Worm (Caenorhabditis elegans) whole organism, L4/young adult: ENCODE data around the gene citk-2.
A peak's percentile ranks its signal among the peaks of the same experiment; 100 is the strongest.

Experiments used
- W03F9.2 ChIP-seq: fragments of 150-350 bp; optimal IDR thresholded peaks from 2 replicates; lab custom pipeline; 2014; ENCODE audit warnings: missing biosample characterization, missing genetic modification characterization
- dao-5 ChIP-seq: sonication (generic microtip); optimal IDR thresholded peaks from 2 replicates; lab custom pipeline; 2016; ENCODE audit warnings: missing genotype, missing genetic modification characterization, moderate library complexity, missing compliant biosample characterization
- him-1 ChIP-seq: sonication (generic microtip); optimal IDR thresholded peaks from 2 replicates; lab custom pipeline; 2016; ENCODE audit warnings: missing genotype, missing genetic modification reagents, missing genetic modification characterization, missing compliant biosample characterization

Gene citk-2

DNA sequence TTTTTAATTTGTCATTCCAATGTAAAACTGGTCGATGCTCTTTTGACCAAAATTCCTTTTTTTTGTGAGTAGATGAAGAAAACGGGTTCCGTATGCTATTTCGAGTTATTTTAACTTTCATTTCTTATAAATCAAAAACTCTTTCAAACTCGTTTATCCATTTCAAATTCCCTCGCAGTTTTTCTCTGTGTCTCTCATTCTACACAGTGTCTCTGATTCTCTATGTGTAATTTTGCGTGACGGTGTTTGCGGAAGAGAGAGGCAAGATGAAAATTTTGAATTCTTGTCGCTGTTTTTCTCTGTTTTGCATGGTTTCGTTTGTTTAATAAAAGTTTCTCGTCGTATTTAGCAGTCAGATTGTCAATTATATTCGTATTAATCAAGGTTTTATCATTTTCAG is at the start of gene citk-2:
Gene citk-2 (plus strand): TSS at position 399 of the 400 bp plus-strand sequence.
- TF ChIP-seq him-1 (tag; lab: Kevin White, UChicago) (no peak), dao-5 (tag; lab: Kevin White, UChicago) (no peak), W03F9.2 (tag; lab: Kevin White, UChicago) (no peak)

DNA sequence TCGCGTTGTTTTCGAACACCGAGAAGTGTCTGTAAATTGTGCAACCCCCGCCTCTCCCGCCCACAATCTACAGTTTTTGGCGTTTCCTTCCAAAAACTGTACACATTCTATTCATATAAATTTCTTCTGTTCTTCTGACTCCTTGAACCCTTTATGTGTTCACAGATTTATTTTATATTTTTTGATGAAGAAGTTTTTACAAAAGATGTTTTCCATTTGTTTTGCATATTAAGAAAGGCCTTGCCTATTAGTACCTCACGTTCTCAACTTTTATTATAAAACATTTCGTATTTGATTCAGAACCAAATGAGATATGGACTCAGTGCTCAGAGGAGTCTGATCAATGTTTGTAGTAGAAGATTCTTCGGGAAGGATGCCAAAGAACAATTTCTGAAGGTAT is 46.0 kb upstream of the citk-2 start, which contains the start of gene ndx-3:
Gene ndx-3 (plus strand): TSS at position 301 of the 400 bp plus-strand sequence.
- TF ChIP-seq him-1 (tag; lab: Kevin White, UChicago) (no peak), dao-5 (tag; lab: Kevin White, UChicago) (no peak), W03F9.2 (tag; lab: Kevin White, UChicago) (no peak)

DNA sequence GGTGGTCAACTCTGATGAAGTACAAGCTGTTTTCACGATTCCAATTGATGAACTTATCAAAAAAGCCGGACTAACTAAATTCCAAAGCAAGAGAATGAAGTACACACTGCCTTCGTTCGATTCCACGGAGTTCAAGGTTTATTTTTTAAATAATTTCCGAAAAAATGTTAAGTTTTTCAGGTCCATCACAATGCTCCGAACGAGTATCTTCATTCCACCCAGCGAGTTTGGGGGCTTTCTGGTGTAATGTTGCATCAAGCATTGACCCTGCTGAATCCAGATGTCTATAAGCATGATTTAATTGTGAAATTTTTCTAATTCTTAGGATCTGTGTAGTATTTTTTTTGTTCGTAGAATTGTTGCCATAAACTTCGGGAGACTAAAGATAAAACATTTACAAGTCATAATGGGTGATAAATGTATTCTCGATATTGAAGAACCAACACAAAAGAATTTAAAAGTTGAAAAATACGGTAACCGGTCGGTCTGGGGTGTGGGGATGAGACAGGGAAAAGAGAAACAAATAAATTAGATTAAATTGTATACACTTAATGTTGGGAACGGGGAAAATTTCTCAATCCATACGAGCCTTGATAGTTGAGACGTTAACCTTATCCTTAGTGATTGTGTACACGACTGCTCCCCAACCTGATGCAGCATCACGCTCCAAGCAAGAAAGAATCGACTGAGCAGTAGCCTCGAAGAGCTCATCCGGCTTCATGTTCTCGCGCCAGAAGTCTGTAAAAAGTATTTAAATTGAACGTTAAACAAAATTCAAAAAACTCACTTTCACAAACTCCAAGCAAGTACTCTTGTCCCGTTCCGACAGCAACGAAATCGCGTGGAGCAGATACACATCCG is 45.0 kb upstream of the citk-2 start:
- TF ChIP-seq him-1 (tag; lab: Kevin White, UChicago): no peak
- TF ChIP-seq W03F9.2 (tag; lab: Kevin White, UChicago): no peak
- no peak for TF ChIP-seq dao-5 (tag; lab: Kevin White, UChicago)

DNA sequence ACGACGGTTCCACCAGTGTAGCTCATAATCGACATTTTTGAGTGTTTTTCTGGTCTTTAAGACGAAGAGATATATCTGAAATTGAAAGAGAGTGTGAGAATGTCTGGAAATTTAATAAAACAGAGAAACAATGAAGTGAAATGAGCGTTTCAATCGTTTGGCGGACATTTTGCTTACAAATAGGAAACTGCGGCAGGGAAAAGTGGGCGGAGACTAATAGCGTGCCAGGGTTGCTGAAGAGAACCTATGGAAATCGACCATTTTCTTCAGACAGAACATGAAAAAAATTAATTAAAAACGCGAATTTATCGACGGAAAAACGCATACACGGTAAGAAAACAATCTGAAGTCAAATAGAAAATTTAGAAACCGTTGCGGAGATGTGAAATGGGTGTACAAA is 44.0 kb upstream of the citk-2 start, which contains the start of gene pbs-3:
Gene pbs-3 (minus strand): TSS at position 75 of the 400 bp plus-strand sequence.
- no peak for TF ChIP-seq him-1 (tag; lab: Kevin White, UChicago)
- no peak for TF ChIP-seq dao-5 (tag; lab: Kevin White, UChicago)
- TF ChIP-seq W03F9.2 (tag; lab: Kevin White, UChicago): peak; percentile 38

DNA sequence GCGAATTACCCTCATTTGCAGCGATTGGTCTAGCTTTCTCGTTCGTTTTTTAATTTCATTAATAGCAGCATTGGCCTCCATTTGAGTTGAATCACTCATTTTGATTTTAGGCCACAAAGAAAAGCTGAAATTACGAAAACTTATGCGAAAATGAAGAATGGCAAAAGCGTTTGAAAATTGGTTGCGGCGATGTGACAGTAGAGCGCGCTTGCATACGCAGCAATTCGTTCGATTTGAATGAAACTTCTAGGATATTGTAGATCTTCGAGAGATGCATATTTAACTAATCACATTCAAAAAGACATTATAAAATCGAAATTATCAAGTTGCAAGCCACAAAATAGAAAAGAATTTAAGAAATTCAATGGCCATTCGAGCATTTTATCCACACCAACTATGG is 39.6 kb upstream of the citk-2 start, which contains the start of gene ulp-2:
Gene ulp-2 (minus strand): TSS at position 158 of the 400 bp plus-strand sequence.
- no peak for TF ChIP-seq W03F9.2 (tag; lab: Kevin White, UChicago)
- no peak for TF ChIP-seq him-1 (tag; lab: Kevin White, UChicago)
- TF ChIP-seq dao-5 (tag; lab: Kevin White, UChicago): no peak

DNA sequence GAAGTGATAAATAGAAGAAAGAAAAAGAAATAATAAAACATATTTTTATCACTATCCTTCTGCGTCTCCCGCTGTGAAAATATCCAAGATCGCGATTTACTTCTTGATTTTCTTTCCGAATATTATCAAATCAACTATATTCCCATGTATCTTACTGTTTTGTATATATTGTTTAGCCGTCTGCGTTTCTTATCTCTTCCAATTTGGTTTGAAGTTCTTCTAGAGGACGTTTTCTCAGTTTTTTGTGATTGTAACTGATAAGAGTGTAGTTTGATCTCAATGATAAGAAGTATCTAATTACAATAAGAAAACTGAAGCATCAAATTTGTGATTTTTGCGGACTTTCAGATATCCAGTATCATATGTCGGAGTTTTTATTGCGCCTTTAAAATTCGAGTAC is 38.6 kb upstream of the citk-2 start:
- TF ChIP-seq dao-5 (tag; lab: Kevin White, UChicago): no peak
- no peak for TF ChIP-seq him-1 (tag; lab: Kevin White, UChicago)
- TF ChIP-seq W03F9.2 (tag; lab: Kevin White, UChicago): peak; percentile 9

DNA sequence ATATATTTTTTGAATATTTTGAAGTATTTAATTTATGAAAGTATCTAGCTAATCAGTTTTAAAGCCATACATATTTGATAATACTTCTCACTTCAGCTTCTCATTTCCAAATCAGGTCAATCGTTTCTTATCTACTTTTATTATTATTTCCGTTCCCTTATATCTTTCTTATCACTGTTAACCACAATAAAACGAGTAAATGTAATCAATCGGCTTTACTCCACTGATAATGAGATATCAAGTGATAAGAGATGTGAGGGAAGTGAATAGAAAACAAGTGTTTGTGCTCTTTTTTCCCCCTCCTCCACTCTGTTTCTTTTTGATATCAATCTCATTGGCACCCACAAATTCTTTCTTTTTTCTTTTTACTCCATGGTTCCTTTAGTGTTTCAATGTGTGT is 32.7 kb upstream of the citk-2 start:
- no peak for TF ChIP-seq him-1 (tag; lab: Kevin White, UChicago)
- no peak for TF ChIP-seq W03F9.2 (tag; lab: Kevin White, UChicago)
- TF ChIP-seq dao-5 (tag; lab: Kevin White, UChicago): no peak

DNA sequence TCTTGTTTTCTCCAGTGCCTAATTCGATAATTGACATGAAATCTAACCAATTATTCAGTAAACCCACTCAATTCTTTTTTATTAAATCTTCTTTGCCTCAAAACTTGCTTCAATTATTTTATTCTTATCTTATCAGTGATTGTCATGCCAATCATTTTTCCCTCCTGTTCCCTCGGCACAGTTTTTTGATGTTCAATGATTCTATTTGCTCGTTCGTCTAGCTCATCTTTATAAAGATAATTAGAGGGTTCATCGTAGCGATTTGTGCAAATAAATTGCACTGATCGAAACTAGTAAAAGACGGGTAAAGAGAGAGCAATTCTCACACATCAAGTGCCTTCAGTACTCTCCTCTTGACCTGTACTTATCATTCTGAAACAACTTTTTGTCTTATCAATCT is 31.7 kb upstream of the citk-2 start:
- TF ChIP-seq dao-5 (tag; lab: Kevin White, UChicago) (no peak), him-1 (tag; lab: Kevin White, UChicago) (no peak), W03F9.2 (tag; lab: Kevin White, UChicago) (no peak)

DNA sequence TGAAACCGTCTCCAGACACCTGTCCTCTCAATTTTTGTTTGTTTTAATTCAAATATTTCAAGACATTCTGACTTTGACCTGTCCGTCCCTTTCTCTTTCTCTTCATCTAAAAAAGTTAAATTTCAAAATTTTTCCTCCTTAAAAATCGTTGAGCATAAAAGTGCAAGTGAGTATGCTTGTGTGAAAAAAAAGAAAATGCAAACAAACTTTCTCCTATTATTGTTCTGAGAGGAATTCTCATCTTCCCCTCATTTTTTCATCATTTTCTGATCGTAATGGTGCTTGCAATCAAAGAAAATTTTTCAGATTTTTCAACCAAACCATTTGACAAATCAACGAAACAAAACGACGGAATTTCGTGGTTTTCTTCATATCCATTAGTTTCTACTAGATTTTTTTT is 30.5 kb upstream of the citk-2 start, which contains the start of gene shc-2:
Gene shc-2 (plus strand): TSS at position 301 of the 400 bp plus-strand sequence.
- TF ChIP-seq him-1 (tag; lab: Kevin White, UChicago) (no peak), W03F9.2 (tag; lab: Kevin White, UChicago) (no peak), dao-5 (tag; lab: Kevin White, UChicago) (no peak)

DNA sequence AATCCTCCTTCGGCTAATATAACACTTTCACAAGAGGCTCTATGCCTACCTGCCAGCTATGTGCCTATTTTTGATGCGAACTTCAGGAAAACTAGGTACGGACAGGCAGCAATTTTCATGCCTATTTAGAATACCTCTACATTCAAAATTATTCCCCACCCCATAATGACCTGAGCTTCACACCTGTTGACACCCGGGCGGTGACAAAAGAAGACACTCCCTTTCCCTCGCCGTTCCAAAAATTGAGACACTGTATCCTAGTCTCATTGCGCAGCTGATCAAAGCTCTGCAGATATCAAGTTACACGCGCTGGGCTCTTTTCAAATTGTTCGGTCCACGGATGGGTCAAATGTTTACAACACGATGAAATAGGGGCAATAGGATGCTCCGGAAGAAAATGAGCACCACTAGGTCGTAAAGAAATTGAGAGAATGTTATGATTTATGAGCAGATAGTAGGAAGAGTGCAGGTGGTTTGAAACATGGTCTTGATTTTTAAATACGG is 24.8 kb upstream of the citk-2 start:
- no peak for TF ChIP-seq him-1 (tag; lab: Kevin White, UChicago)
- no peak for TF ChIP-seq dao-5 (tag; lab: Kevin White, UChicago)
- no peak for TF ChIP-seq W03F9.2 (tag; lab: Kevin White, UChicago)

DNA sequence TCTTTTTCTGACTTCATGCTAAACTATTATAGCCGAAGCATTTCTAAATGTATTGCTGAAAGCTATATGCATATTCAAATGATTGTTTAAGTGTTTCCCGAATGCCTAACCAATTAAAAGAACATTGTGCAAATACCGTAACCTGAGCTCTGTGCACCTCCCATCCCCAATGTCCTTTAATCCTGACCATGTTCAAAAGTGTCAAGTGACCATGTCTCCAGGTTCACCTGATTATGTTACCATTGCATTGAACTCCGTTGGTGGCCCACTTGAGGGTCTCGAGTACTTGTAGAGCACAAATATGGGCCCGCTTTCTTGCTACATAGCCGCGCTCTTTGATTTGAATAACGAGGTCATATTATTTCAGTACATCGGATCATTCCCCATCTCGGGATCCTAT is 24.0 kb upstream of the citk-2 start:
- TF ChIP-seq him-1 (tag; lab: Kevin White, UChicago): no peak
- no peak for TF ChIP-seq W03F9.2 (tag; lab: Kevin White, UChicago)
- TF ChIP-seq dao-5 (tag; lab: Kevin White, UChicago): no peak

DNA sequence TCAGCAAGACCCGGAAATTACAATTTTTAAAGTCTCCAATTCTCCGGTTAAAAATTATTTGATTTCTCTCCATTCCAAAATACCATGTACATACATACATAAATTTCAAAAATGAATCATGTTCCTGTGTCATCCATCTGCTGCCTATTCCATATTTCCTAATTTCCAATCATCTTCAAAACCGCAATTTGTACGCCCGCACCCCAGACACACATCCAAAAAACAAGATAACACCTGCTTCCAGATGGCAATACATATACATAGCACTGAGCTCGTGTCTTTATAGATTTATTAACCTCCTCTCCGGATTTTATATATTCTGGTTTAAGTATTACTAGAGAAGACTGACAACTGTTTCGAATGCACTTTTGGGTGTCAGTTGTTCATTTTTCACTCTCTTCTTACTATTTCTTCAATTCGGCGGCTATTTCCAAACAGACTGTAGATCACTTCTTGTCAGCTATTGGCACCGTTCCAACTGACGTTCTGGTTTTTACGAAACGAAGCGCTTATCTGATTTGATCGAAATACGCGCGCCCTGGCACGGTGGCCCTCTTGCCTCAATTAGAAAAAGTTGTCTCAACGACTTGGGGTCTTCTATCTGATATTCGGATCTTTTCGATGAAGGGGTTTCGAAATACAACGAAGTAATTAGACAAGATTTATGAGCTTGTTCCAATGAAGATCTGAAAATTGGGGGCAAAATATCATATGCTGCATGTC is 17.5 kb upstream of the citk-2 start:
- TF ChIP-seq W03F9.2 (tag; lab: Kevin White, UChicago) (no peak), him-1 (tag; lab: Kevin White, UChicago) (no peak)

DNA sequence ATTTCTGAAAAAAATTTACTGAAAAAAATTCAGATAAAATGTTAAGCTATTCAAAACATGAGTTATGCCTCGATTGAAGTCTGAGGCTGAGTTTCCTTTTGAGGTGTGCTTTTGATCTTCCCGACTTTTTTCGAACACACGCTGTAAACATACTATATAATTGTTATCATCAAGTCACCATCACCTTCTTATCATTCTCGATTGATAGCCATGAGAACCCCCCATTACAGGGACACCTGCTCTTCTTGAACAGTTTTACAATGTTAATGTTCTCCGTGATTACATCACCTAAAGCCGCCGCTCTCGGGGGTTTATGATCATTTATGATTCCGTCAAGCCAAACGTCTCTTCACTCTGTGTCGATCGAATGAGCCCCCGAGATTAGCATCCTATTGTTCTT is 15.2 kb upstream of the citk-2 start:
- TF ChIP-seq him-1 (tag; lab: Kevin White, UChicago) (no peak), W03F9.2 (tag; lab: Kevin White, UChicago) (no peak), dao-5 (tag; lab: Kevin White, UChicago) (no peak)
